Worm (Caenorhabditis elegans) whole organism, L4/young adult: Measurements from ENCODE around the gene gbf-1.

Source experiments
- W03F9.2 ChIP-seq: fragments of 150-350 bp; optimal IDR thresholded peaks from 2 replicates; lab custom pipeline; 2014; ENCODE audit warnings: missing biosample characterization, missing genetic modification characterization
- dao-5 ChIP-seq: sonication (generic microtip); optimal IDR thresholded peaks from 2 replicates; lab custom pipeline; 2016; ENCODE audit warnings: missing genotype, missing genetic modification characterization, moderate library complexity, missing compliant biosample characterization
- him-1 ChIP-seq: sonication (generic microtip); optimal IDR thresholded peaks from 2 replicates; lab custom pipeline; 2016; ENCODE audit warnings: missing genotype, missing genetic modification reagents, missing genetic modification characterization, missing compliant biosample characterization

ce11 chrIII:11811839-11812238, 38.4 kb upstream of the gbf-1 start:
- no peak for TF ChIP-seq him-1 (tag; lab: Kevin White, UChicago)
- no peak for TF ChIP-seq dao-5 (tag; lab: Kevin White, UChicago)
- TF ChIP-seq W03F9.2 (tag; lab: Kevin White, UChicago) = no peak
